Fruit fly (Drosophila melanogaster): ENCODE results near the gene CG32579.

The CG32579 gene

DNA sequence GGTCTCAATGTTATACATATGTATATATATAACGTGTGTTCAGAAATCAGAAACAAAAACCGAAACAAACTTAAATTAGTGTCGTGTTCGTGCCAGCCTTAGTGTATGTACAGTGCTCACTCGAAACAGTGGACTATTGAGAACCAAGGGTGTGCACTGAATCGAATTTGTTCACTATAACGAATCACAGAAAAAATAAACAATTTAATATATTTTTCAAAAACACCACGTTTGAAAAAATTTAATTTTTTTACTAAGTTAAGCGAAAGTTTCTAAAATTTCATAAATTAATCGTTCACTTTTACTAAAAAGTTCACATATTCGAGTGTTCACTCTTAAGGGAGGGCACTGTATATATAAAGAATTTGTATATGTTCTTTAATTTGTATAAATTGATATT lies 37.9 kb upstream of the CG32579 start:
- TF ChIP-seq al (GFP tag; IDR thresholded peaks at IDR 0.05) (no peak), Elba2 (GFP tag; optimal IDR thresholded peaks at IDR 0.05) (no peak), CG16863 (GFP tag; optimal IDR thresholded peaks at IDR 0.05) (no peak), CG10462 (GFP tag; optimal IDR thresholded peaks at IDR 0.05) (no peak), Sry-δ (GFP tag; optimal IDR thresholded peaks at IDR 0.05) (no peak), CG11085 (GFP tag; IDR thresholded peaks at IDR 0.05) (no peak), CG11093 (GFP tag; IDR thresholded peaks at IDR 0.05) (no peak), trem (tag; optimal IDR thresholded peaks at IDR 0.05) (peak; percentile 5), CG8281 (tag; optimal IDR thresholded peaks at IDR 0.05) (no peak), CG4730 (GFP tag; IDR thresholded peaks at IDR 0.05) (no peak), HmgZ (tag; optimal IDR thresholded peaks at IDR 0.05) (no peak), peb (GFP tag; IDR thresholded peaks at IDR 0.05) (no peak), Hr39 (optimal IDR thresholded peaks at IDR 0.05) (no peak), Xrp1 (GFP tag; IDR thresholded peaks at IDR 0.05) (peak; percentile 51; the same call in 1 of the 2 replicates), ssp (GFP tag; IDR thresholded peaks at IDR 0.05) (no peak), repo (GFP tag; optimal IDR thresholded peaks at IDR 0.05) (no peak), hkb (optimal IDR thresholded peaks at IDR 0.05) (no peak), hkb (GFP tag; IDR thresholded peaks at IDR 0.05) (0 out of 2 replicates have a peak, but pooled peaks have one; percentile 28), pan (optimal IDR thresholded peaks at IDR 0.05) (no peak), pan (GFP tag; optimal IDR thresholded peaks at IDR 0.05 in 1 of 2, IDR thresholded peaks at IDR 0.05 in 1 of 2) (peak in 1 of 2 experiments; percentile 19), exex (tag; optimal IDR thresholded peaks at IDR 0.05) (no peak), Lim3 (GFP tag; IDR thresholded peaks at IDR 0.05) (no peak), kay (GFP tag; optimal IDR thresholded peaks at IDR 0.05) (no peak), abd-A (tag; optimal IDR thresholded peaks at IDR 0.05) (no peak), cwo (GFP tag; optimal IDR thresholded peaks at IDR 0.05) (no peak), pho (GFP tag; optimal IDR thresholded peaks at IDR 0.05) (no peak), CG8290 (GFP tag; optimal IDR thresholded peaks at IDR 0.05) (no peak), CG8290 (tag; optimal IDR thresholded peaks at IDR 0.05) (no peak), BEAF-32 (GFP tag; optimal IDR thresholded peaks at IDR 0.05) (no peak), cg (GFP tag; optimal IDR thresholded peaks at IDR 0.05) (no peak), chinmo (GFP tag; IDR thresholded peaks at IDR 0.05; ENCODE audit: partially characterized antibody) (no peak), CHES-1-like (GFP tag; optimal IDR thresholded peaks at IDR 0.05) (no peak), Sry-β (GFP tag; optimal IDR thresholded peaks at IDR 0.05) (no peak), HLHmδ (GFP tag; optimal IDR thresholded peaks at IDR 0.05) (no peak), kni (GFP tag; optimal IDR thresholded peaks at IDR 0.05) (no peak), CG2678 (tag; optimal IDR thresholded peaks at IDR 0.05) (peak; percentile 58), Nf-YC (tag; optimal IDR thresholded peaks at IDR 0.05) (no peak), CG6175 (GFP tag; IDR thresholded peaks at IDR 0.05) (no peak), Chrac-16 (GFP tag; optimal IDR thresholded peaks at IDR 0.05) (no peak), ap (GFP tag; IDR thresholded peaks at IDR 0.05) (no peak), ham (GFP tag; IDR thresholded peaks at IDR 0.05) (no peak), CG7786 (GFP tag; optimal IDR thresholded peaks at IDR 0.05) (no peak), Spps (tag; optimal IDR thresholded peaks at IDR 0.05) (no peak), CG2889 (GFP tag; IDR thresholded peaks at IDR 0.05) (no peak), CG11504 (tag; optimal IDR thresholded peaks at IDR 0.05) (peak; percentile 51), rib (GFP tag; IDR thresholded peaks at IDR 0.05) (no peak), CG10267 (tag; optimal IDR thresholded peaks at IDR 0.05) (peak; percentile 14), CG30020 (tag; optimal IDR thresholded peaks at IDR 0.05) (no peak), CoRest (tag; optimal IDR thresholded peaks at IDR 0.05) (no peak), tna (GFP tag; IDR thresholded peaks at IDR 0.05; ENCODE audit: partially characterized antibody) (no peak), CG32767 (GFP tag; IDR thresholded peaks at IDR 0.05) (no peak), CG16813 (GFP tag; IDR thresholded peaks at IDR 0.05; ENCODE audit: partially characterized antibody) (no peak), CG11696 (GFP tag; IDR thresholded peaks at IDR 0.05) (no peak)
